Fruit fly (Drosophila melanogaster): Measurements from ENCODE around the gene CG11885.

CG11885 gene

DNA sequence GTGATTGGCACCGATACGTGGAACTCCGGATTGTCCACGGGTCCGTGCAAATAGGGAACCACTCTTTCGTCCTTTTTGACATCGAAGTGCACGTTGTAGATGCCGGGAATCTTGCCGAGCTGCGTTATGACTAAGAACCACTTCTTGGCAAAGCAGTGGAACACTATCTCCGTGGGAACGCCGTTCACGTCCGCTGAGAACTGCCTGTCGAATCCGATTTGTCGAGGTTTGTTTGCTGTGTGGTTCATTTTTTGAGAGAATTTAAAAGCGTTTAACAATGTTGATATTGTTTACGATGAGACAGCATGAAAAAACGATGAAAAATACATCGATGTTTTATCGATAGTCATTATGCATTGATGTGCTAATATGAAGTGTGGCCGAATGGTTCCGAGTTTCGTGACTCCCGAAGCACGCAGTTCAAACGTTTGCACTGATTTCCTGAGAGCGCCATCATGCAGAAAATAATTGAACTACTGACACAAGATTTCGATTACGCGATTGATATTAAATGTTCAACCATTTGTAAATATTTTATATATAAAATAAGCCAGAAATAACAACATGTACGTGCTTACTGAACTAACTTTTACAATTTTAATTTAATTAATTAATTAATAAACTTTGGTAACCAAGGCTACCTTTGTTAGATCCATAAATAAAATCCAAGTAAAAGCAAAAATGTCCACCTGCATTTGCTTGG, at the start of gene CG11885, which contains the start of gene CG13692 (continued):
- TF ChIP-seq Taf1 (GFP tag; IDR thresholded peaks at IDR 0.05) (no peak), CG15011 (GFP tag; optimal IDR thresholded peaks at IDR 0.05) (no peak), bab2 (GFP tag; optimal IDR thresholded peaks at IDR 0.05) (no peak), Xrp1 (GFP tag; IDR thresholded peaks at IDR 0.05) (no peak), TFAM (GFP tag; optimal IDR thresholded peaks at IDR 0.05) (no peak), ase (GFP tag; IDR thresholded peaks at IDR 0.05) (no peak), tap (tag; optimal IDR thresholded peaks at IDR 0.05) (peak; percentile 45), exex (tag; optimal IDR thresholded peaks at IDR 0.05) (peak; percentile 65), CG12299 (tag; optimal IDR thresholded peaks at IDR 0.05) (peak; percentile 31), CG9437 (GFP tag; optimal IDR thresholded peaks at IDR 0.05) (peak; percentile 61), Ravus (GFP tag; IDR thresholded peaks at IDR 0.05) (no peak), corto (GFP tag; optimal IDR thresholded peaks at IDR 0.05) (peak; percentile 6), Sry-δ (GFP tag; optimal IDR thresholded peaks at IDR 0.05) (peak; percentile 88), CG13424 (tag; optimal IDR thresholded peaks at IDR 0.05) (peak; percentile 39), CG6654 (GFP tag; optimal IDR thresholded peaks at IDR 0.05) (no peak), CG1529 (GFP tag; optimal IDR thresholded peaks at IDR 0.05) (no peak), ssp (GFP tag; IDR thresholded peaks at IDR 0.05) (peak; percentile 44), knrl (GFP tag; IDR thresholded peaks at IDR 0.05; ENCODE audit: partially characterized antibody) (peak; percentile 97), croc (GFP tag; conservative IDR thresholded peaks at IDR 0.05) (no peak), bcd (GFP tag; optimal IDR thresholded peaks at IDR 0.05) (peak; percentile 24), lmd (GFP tag; IDR thresholded peaks at IDR 0.05) (no peak; the same call in 1 of the 2 replicates), az2 (GFP tag; optimal IDR thresholded peaks at IDR 0.05) (peak; percentile 21), CG6254 (GFP tag; optimal IDR thresholded peaks at IDR 0.05) (peak; percentile 20), CG4617 (GFP tag; optimal IDR thresholded peaks at IDR 0.05; ENCODE audit: borderline replicate concordance) (peak; percentile 72), Abd-B (GFP tag; optimal IDR thresholded peaks at IDR 0.05) (peak; percentile 65), dysf (GFP tag; IDR thresholded peaks at IDR 0.05) (no peak), CG17612 (GFP tag; IDR thresholded peaks at IDR 0.05) (no peak), Adf1 (GFP tag; IDR thresholded peaks at IDR 0.05) (no peak), aop (GFP tag; IDR thresholded peaks at IDR 0.05) (no peak), CG18476 (GFP tag; optimal IDR thresholded peaks at IDR 0.05) (no peak), lab (GFP tag; optimal IDR thresholded peaks at IDR 0.05) (peak; percentile 60), Hsf (GFP tag; optimal IDR thresholded peaks at IDR 0.05) (peak; percentile 8), CG15696 (tag; optimal IDR thresholded peaks at IDR 0.05) (peak; percentile 27), ERR (GFP tag; optimal IDR thresholded peaks at IDR 0.05) (no peak), bsh (GFP tag; optimal IDR thresholded peaks at IDR 0.05) (peak in 1 of 2 experiments; percentile 25), Dref (GFP tag; IDR thresholded peaks at IDR 0.05) (peak; percentile 96)

DNA sequence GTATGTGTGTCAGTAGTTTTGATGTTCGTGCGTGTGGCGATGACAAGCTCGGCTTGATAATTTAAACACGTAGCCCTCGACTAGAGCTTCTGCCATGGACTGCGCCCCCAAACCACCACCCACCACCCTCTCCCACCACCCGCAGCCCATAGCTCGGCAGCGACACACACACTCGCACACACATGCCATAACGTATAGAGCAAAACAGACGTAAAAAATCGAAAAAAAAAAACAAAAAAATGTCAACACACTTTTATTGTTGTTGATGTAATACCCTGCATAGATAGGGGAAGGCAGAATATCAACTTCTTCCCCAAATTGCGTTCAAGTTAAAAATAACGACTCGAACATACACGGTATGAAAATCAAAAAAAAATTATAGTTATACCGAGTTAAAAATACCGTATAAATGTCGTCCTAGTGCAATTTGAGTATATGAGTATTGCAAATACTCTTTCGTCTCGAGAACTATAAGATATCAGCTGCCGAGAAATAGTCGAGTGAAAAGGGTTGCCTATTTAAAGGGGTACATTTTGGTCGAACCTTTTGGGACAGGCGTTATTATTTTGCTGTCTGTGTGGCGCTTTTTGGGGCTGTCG, 49.2 kb upstream of the CG11885 start:
- TF ChIP-seq Fer3 (tag; optimal IDR thresholded peaks at IDR 0.05) (peak; percentile 79), CG15269 (tag; optimal IDR thresholded peaks at IDR 0.05) (peak; percentile 84), MESR4 (GFP tag; optimal IDR thresholded peaks at IDR 0.05) (no peak), toy (GFP tag; IDR thresholded peaks at IDR 0.05) (no peak), Elba2 (GFP tag; optimal IDR thresholded peaks at IDR 0.05) (no peak), Nf-YC (tag; optimal IDR thresholded peaks at IDR 0.05) (peak; percentile 49), peb (GFP tag; IDR thresholded peaks at IDR 0.05) (peak; percentile 75), gce (GFP tag; IDR thresholded peaks at IDR 0.05) (0 out of 3 replicates have a peak, but pooled peaks have one; percentile 35), CG17359 (tag; optimal IDR thresholded peaks at IDR 0.05) (peak; percentile 76), pnt (GFP tag; optimal IDR thresholded peaks at IDR 0.05) (peak; percentile 81), CG33557 (GFP tag; optimal IDR thresholded peaks at IDR 0.05) (no peak), Lpt (GFP tag; optimal IDR thresholded peaks at IDR 0.05) (no peak), CG12104 (GFP tag; optimal IDR thresholded peaks at IDR 0.05) (peak; percentile 58), CG12744 (GFP tag; optimal IDR thresholded peaks at IDR 0.05) (peak; percentile 74), sob (GFP tag; IDR thresholded peaks at IDR 0.05) (peak; percentile 81)

Data from whole organism, embryonic.